Worm (Caenorhabditis elegans) whole organism, young adult: ENCODE results near the gene polh-1.

Experiments
- C06A6.2 ChIP-seq: fragments of 200-800 bp; sonication (Bioruptor generic); conservative IDR thresholded peaks from 2 replicates; pipeline ENCODE4 v1.3.6; 2022; ENCODE audit warnings: missing genetic modification characterization, missing compliant biosample characterization
- F22D6.2 ChIP-seq: sonication (generic microtip); optimal IDR thresholded peaks from 2 replicates; lab custom pipeline; 2016; ENCODE audit warnings: mild to moderate bottlenecking, missing genetic modification characterization, missing compliant biosample characterization
- F23B12.7 ChIP-seq: sonication (generic microtip); optimal IDR thresholded peaks from 2 replicates; lab custom pipeline; 2017; ENCODE audit warnings: missing genetic modification characterization, mild to moderate bottlenecking, missing compliant biosample characterization, antibody characterized with exemption, moderate library complexity; ENCODE audit not compliant: insufficient read depth
- F55B11.4 ChIP-seq: sonication (generic microtip); optimal IDR thresholded peaks from 2 replicates; lab custom pipeline; 2016; ENCODE audit warnings: missing compliant biosample characterization, missing genetic modification characterization, borderline replicate concordance; ENCODE audit not compliant: insufficient read depth
- F57A8.1 ChIP-seq: fragments of 200-800 bp; sonication (Bioruptor generic); optimal IDR thresholded peaks from 2 replicates; lab custom pipeline; 2018; ENCODE audit warnings: mild to moderate bottlenecking, missing genetic modification characterization, moderate library complexity, missing compliant biosample characterization
- F57C9.4 ChIP-seq: sonication (generic microtip); optimal IDR thresholded peaks from 2 replicates; lab custom pipeline; 2017; ENCODE audit warnings: mild to moderate bottlenecking, missing genetic modification characterization, missing compliant biosample characterization
- T07F8.4 ChIP-seq: sonication (generic microtip); optimal IDR thresholded peaks from 2 replicates; lab custom pipeline; 2016; ENCODE audit warnings: mild to moderate bottlenecking, missing genetic modification characterization, moderate library complexity, missing compliant biosample characterization
- T26A5.8 ChIP-seq: sonication (generic microtip); optimal IDR thresholded peaks from 2 replicates; lab custom pipeline; 2016; ENCODE audit warnings: missing genetic modification characterization, missing compliant biosample characterization
- Y53F4B.3 ChIP-seq: fragments of 200-800 bp; sonication (Bioruptor generic); IDR thresholded peaks from 2 replicates; pipeline ENCODE4 v1.3.6; 2022; ENCODE audit warnings: missing genetic modification reagents, missing genetic modification characterization, missing compliant biosample characterization
- ama-1 ChIP-seq, 3 experiments: fragments of 150-350 bp in 1 of 3; sonication (generic microtip) in 2 of 3; optimal IDR thresholded peaks; 2 replicates each; lab custom pipeline; 2014 to 2018; ENCODE audit warnings: missing biosample characterization in 2 of 3, missing genetic modification characterization in 2 of 3, missing genetic modification reagents in 2 of 3
- athp-1 ChIP-seq: sonication (generic microtip); optimal IDR thresholded peaks from 2 replicates; lab custom pipeline; 2017; ENCODE audit warnings: mild to moderate bottlenecking, missing genetic modification characterization, missing compliant biosample characterization
- attf-3 ChIP-seq: fragments of 200-800 bp; sonication (Bioruptor generic); conservative IDR thresholded peaks from 2 replicates; pipeline ENCODE4 v1.3.6; 2022; ENCODE audit warnings: missing genetic modification reagents, missing genetic modification characterization, missing compliant biosample characterization
- cebp-1 ChIP-seq, 2 experiments: fragments of 200-800 bp in 1 of 2; sonication (Bioruptor generic) in 1 of 2; sonication (generic microtip) in 1 of 2; IDR thresholded peaks in 1 of 2; optimal IDR thresholded peaks in 1 of 2; 2 replicates each; pipeline versions ENCODE4 v1.3.6 to Lab custom; 2017 to 2022; ENCODE audit warnings: missing compliant biosample characterization in 2 of 2, missing genetic modification characterization in 2 of 2, mild to moderate bottlenecking in 1 of 2, missing genetic modification reagents in 1 of 2, moderate library complexity in 1 of 2
- ceh-27 ChIP-seq: fragments of 200-800 bp; sonication (Bioruptor generic); optimal IDR thresholded peaks from 2 replicates; lab custom pipeline; 2018; ENCODE audit warnings: mild to moderate bottlenecking, missing genetic modification characterization, moderate library complexity, missing compliant biosample characterization
- ceh-40 ChIP-seq: fragments of 200-800 bp; sonication (Bioruptor generic); IDR thresholded peaks from 2 replicates; pipeline ENCODE4 v1.3.6; 2022; ENCODE audit warnings: missing genetic modification characterization, missing compliant biosample characterization
- ceh-58 ChIP-seq: fragments of 200-800 bp; sonication (Bioruptor generic); IDR thresholded peaks from 2 replicates; pipeline ENCODE4 v1.3.6; 2022; ENCODE audit warnings: missing genetic modification characterization, missing compliant biosample characterization
- ceh-79 ChIP-seq: sonication (generic microtip); optimal IDR thresholded peaks from 2 replicates; lab custom pipeline; 2017; ENCODE audit warnings: mild to moderate bottlenecking, missing genetic modification characterization, missing compliant biosample characterization
- ceh-91 ChIP-seq: fragments of 200-800 bp; sonication (Bioruptor generic); IDR thresholded peaks from 2 replicates; pipeline ENCODE4 v1.3.6; 2022; ENCODE audit warnings: missing genetic modification reagents, missing genetic modification characterization, missing compliant biosample characterization
- dpl-1 ChIP-seq: fragments of 150-350 bp; optimal IDR thresholded peaks from 2 replicates; lab custom pipeline; 2014; ENCODE audit warnings: missing biosample characterization, missing genetic modification reagents, missing genetic modification characterization
- efl-1 ChIP-seq: fragments of 150-350 bp; optimal IDR thresholded peaks from 2 replicates; lab custom pipeline; 2014; ENCODE audit warnings: missing biosample characterization, missing genetic modification reagents, missing genetic modification characterization
- egl-44 ChIP-seq: fragments of 200-800 bp; sonication (Bioruptor generic); IDR thresholded peaks from 2 replicates; pipeline ENCODE4 v1.3.6; 2022; ENCODE audit warnings: missing genetic modification reagents, missing genetic modification characterization, missing compliant biosample characterization
- ekl-4 ChIP-seq: fragments of 200-800 bp; sonication (Bioruptor generic); IDR thresholded peaks from 2 replicates; pipeline ENCODE4 v1.3.6; 2022; ENCODE audit warnings: missing genetic modification reagents, missing genetic modification characterization, missing compliant biosample characterization
- ets-4 ChIP-seq: fragments of 200-800 bp; sonication (Bioruptor generic); optimal IDR thresholded peaks from 2 replicates; lab custom pipeline; 2018; ENCODE audit warnings: mild to moderate bottlenecking, missing genetic modification characterization, missing compliant biosample characterization
- hlh-12 ChIP-seq: sonication (generic microtip); optimal IDR thresholded peaks from 2 replicates; lab custom pipeline; 2016; ENCODE audit warnings: missing genetic modification characterization, missing compliant biosample characterization
- hmg-1.2 ChIP-seq: fragments of 200-800 bp; sonication (Bioruptor generic); IDR thresholded peaks from 2 replicates; pipeline ENCODE4 v1.3.6; 2022; ENCODE audit warnings: missing genetic modification reagents, missing genetic modification characterization, missing compliant biosample characterization
- hsf-1 ChIP-seq: fragments of 200-800 bp; sonication (Bioruptor generic); IDR thresholded peaks from 2 replicates; pipeline ENCODE4 v1.3.6; 2022; ENCODE audit warnings: missing genetic modification reagents, missing genetic modification characterization, missing compliant biosample characterization
- lin-35 ChIP-seq, 3 experiments: fragments of 150-350 bp in 2 of 3; sonication (generic microtip) in 1 of 3; optimal IDR thresholded peaks; 2 replicates each; lab custom pipeline; 2014 to 2018; ENCODE audit warnings: missing biosample characterization in 3 of 3, missing genetic modification characterization in 3 of 3, missing genetic modification reagents in 3 of 3
- lin-40 ChIP-seq: sonication (generic microtip); optimal IDR thresholded peaks from 2 replicates; lab custom pipeline; 2016; ENCODE audit warnings: missing genetic modification characterization, mild to moderate bottlenecking, missing compliant biosample characterization, missing genotype, missing genetic modification reagents
- lin-54 ChIP-seq: fragments of 200-800 bp; sonication (Bioruptor generic); optimal IDR thresholded peaks from 2 replicates; lab custom pipeline; 2018; ENCODE audit warnings: mild to moderate bottlenecking, missing genetic modification characterization, missing compliant biosample characterization
- lir-1 ChIP-seq: fragments of 200-800 bp; sonication (Bioruptor generic); conservative IDR thresholded peaks from 2 replicates; pipeline ENCODE4 v1.3.6; 2022; ENCODE audit warnings: missing genetic modification reagents, missing genetic modification characterization, missing compliant biosample characterization
- madf-3 ChIP-seq: fragments of 200-800 bp; sonication (Bioruptor generic); IDR thresholded peaks from 2 replicates; pipeline ENCODE4 v1.3.6; 2022; ENCODE audit warnings: missing genetic modification reagents, missing genetic modification characterization, missing compliant biosample characterization
- madf-8 ChIP-seq: fragments of 200-800 bp; sonication (Bioruptor generic); conservative IDR thresholded peaks from 2 replicates; pipeline ENCODE4 v1.3.6; 2022; ENCODE audit warnings: missing genetic modification reagents, missing genetic modification characterization, missing compliant biosample characterization
- mel-28 ChIP-seq: sonication (generic microtip); optimal IDR thresholded peaks from 2 replicates; lab custom pipeline; 2016; ENCODE audit warnings: borderline replicate concordance, mild to moderate bottlenecking, missing genetic modification characterization, missing compliant biosample characterization
- mes-4 ChIP-seq: sonication (generic microtip); optimal IDR thresholded peaks from 2 replicates; lab custom pipeline; 2016; ENCODE audit warnings: missing genotype, missing genetic modification characterization, missing compliant biosample characterization
- mxl-1 ChIP-seq: sonication (generic microtip); optimal IDR thresholded peaks from 2 replicates; lab custom pipeline; 2016; ENCODE audit warnings: missing genetic modification characterization, missing compliant biosample characterization
- pbrm-1 ChIP-seq: fragments of 200-800 bp; sonication (Bioruptor generic); IDR thresholded peaks from 2 replicates; pipeline ENCODE4 v1.3.6; 2022; ENCODE audit warnings: missing genetic modification reagents, missing genetic modification characterization, missing compliant biosample characterization
- snpc-4 ChIP-seq, 5 experiments: fragments of 150-350 bp in 1 of 5; sonication (generic microtip) in 4 of 5; optimal IDR thresholded peaks; 2 replicates each; lab custom pipeline; 2014 to 2018; ENCODE audit warnings: missing genetic modification characterization in 5 of 5, missing biosample characterization in 3 of 5, antibody characterized with exemption in 2 of 5, mild to moderate bottlenecking in 2 of 5, missing compliant biosample characterization in 2 of 5, missing genotype in 2 of 5, moderate library complexity in 2 of 5, missing genetic modification reagents in 1 of 5
- somi-1 ChIP-seq: fragments of 200-800 bp; sonication (Bioruptor generic); optimal IDR thresholded peaks from 2 replicates; lab custom pipeline; 2018; ENCODE audit warnings: mild to moderate bottlenecking, missing genetic modification characterization, missing compliant biosample characterization
- tbp1 ChIP-seq: fragments of 200-800 bp; sonication (Bioruptor generic); optimal IDR thresholded peaks from 2 replicates; lab custom pipeline; 2018; ENCODE audit warnings: mild to moderate bottlenecking, missing genetic modification characterization, missing compliant biosample characterization
- zfh-2 ChIP-seq: fragments of 200-800 bp; sonication (Bioruptor generic); conservative IDR thresholded peaks from 2 replicates; pipeline ENCODE4 v1.3.6; 2022; ENCODE audit warnings: missing genetic modification reagents, missing genetic modification characterization, missing compliant biosample characterization
- zim-3 ChIP-seq: sonication (generic microtip); optimal IDR thresholded peaks from 2 replicates; lab custom pipeline; 2017; ENCODE audit warnings: mild to moderate bottlenecking, missing genetic modification characterization, moderate library complexity, missing compliant biosample characterization
- ztf-26 ChIP-seq: sonication (generic microtip); optimal IDR thresholded peaks from 2 replicates; lab custom pipeline; 2017; ENCODE audit warnings: missing genetic modification characterization, missing compliant biosample characterization

polh-1 gene

ce11 chrIII:1921136-1921680 is 28.9 kb downstream of the polh-1 start (continued):
- peak; percentile 94 for TF ChIP-seq ztf-26 (tag; lab: Kevin White, UChicago)
- TF ChIP-seq ceh-27: peak; percentile 93
- peak; percentile 91 for TF ChIP-seq C06A6.2 (GFP tag; lab: Robert Waterston, UW)
- peak; percentile 92 for TF ChIP-seq ets-4 (GFP tag; lab: Kevin White, UChicago)
- peak; percentile 70 for TF ChIP-seq lir-1
- no peak for TF ChIP-seq ceh-58 (GFP tag; lab: Robert Waterston, UW)
- no peak for TF ChIP-seq madf-8 (GFP tag; lab: Robert Waterston, UW)
- TF ChIP-seq T07F8.4 (tag; lab: Kevin White, UChicago): peak; percentile 54
- TF ChIP-seq efl-1 (GFP tag; lab: Kevin White, UChicago): no peak
- no peak for TF ChIP-seq hsf-1 (GFP tag; lab: Robert Waterston, UW)
- TF ChIP-seq Y53F4B.3: no peak
- TF ChIP-seq T26A5.8: no peak
- peak; percentile 98 for TF ChIP-seq lin-40 (tag; lab: Kevin White, UChicago)
- no peak for TF ChIP-seq mel-28 (tag; lab: Kevin White, UChicago)

ce11 chrIII:1918311-1918932 is 31.6 kb downstream of the polh-1 start:
- TF ChIP-seq zfh-2 (GFP tag; lab: Robert Waterston, UW): no peak
- TF ChIP-seq, all 124 proteins: peak for 0

ce11 chrIII:1905589-1905988 is 44.5 kb downstream of the polh-1 start, which contains the start of the genes B0524.6 and pqn-41:
Gene B0524.6, minus strand, starts transcription at chrIII:1905640.
Gene pqn-41, plus strand, starts transcription at chrIII:1905958.
- TF ChIP-seq cebp-1 (GFP tag; IDR thresholded peaks at IDR 0.05; lab: Robert Waterston, UW) (no peak), cebp-1 (tag; optimal IDR thresholded peaks at IDR 0.05; lab: Kevin White, UChicago) (no peak), lin-40 (tag; lab: Kevin White, UChicago) (no peak), F55B11.4 (tag; lab: Kevin White, UChicago) (no peak), mes-4 (tag; lab: Kevin White, UChicago) (no peak), lin-35 (GFP tag; optimal IDR thresholded peaks at IDR 0.05; lab: Kevin White, UChicago) (peak in 1 of 3 experiments; percentile 54), ceh-79 (tag; lab: Kevin White, UChicago) (no peak), tbp1 (GFP tag; lab: Kevin White, UChicago) (no peak), somi-1 (no peak), attf-3 (peak; percentile 98), ekl-4 (no peak), mxl-1 (tag; lab: Kevin White, UChicago) (no peak), pbrm-1 (GFP tag; lab: Robert Waterston, UW) (no peak), F23B12.7 (tag; lab: Kevin White, UChicago) (peak; percentile 67), hlh-12 (tag; lab: Kevin White, UChicago) (no peak), ceh-40 (GFP tag; lab: Robert Waterston, UW) (no peak), F57C9.4 (no peak), ceh-91 (GFP tag; lab: Robert Waterston, UW) (no peak), F57A8.1 (GFP tag; lab: Kevin White, UChicago) (no peak), dpl-1 (GFP tag; lab: Kevin White, UChicago) (no peak), hmg-1.2 (GFP tag; lab: Robert Waterston, UW) (peak; percentile 8; the same call in 1 of the 2 replicates), zim-3 (tag; lab: Kevin White, UChicago) (no peak), ama-1 (optimal IDR thresholded peaks at IDR 0.05; lab: Kevin White, UChicago) (no peak), ama-1 (GFP tag; optimal IDR thresholded peaks at IDR 0.05; lab: Kevin White, UChicago) (no peak), snpc-4 (GFP tag; optimal IDR thresholded peaks at IDR 0.05; lab: Kevin White, UChicago) (no peak), snpc-4 (tag; optimal IDR thresholded peaks at IDR 0.05; lab: Kevin White, UChicago) (no peak), ztf-26 (tag; lab: Kevin White, UChicago) (no peak), athp-1 (peak; percentile 47), F22D6.2 (tag; lab: Kevin White, UChicago) (no peak), egl-44 (GFP tag; lab: Robert Waterston, UW) (no peak), madf-3 (no peak), lin-54 (GFP tag; lab: Kevin White, UChicago) (no peak)
